Fruit fly (Drosophila melanogaster) whole organism, wandering third instar larva: ENCODE measurements around the gene CG15547.

ENCODE experiments used
- CrebA ChIP-seq: fragments of 200-800 bp; sonication (Bioruptor generic); optimal IDR thresholded peaks from 2 replicates; lab custom pipeline; 2016; ENCODE audit warnings: missing biosample characterization, mild to moderate bottlenecking, missing genetic modification characterization, borderline replicate concordance
- HLH106 ChIP-seq: fragments of 200-800 bp; optimal IDR thresholded peaks from 3 replicates; lab custom pipeline; 2019; ENCODE audit warnings: missing biosample characterization, mild to moderate bottlenecking, missing genetic modification characterization, moderate library complexity
- Hr78 ChIP-seq: fragments of >200 bp; optimal IDR thresholded peaks from 2 replicates; lab custom pipeline; 2017; ENCODE audit warnings: missing biosample characterization, missing genetic modification characterization
- Mio ChIP-seq: sonication (Bioruptor generic); optimal IDR thresholded peaks from 2 replicates; lab custom pipeline; 2016; ENCODE audit warnings: missing biosample characterization, missing genetic modification characterization
- OdsH ChIP-seq: fragments of 200-800 bp; sonication (Bioruptor generic); optimal IDR thresholded peaks from 2 replicates; lab custom pipeline; 2016; ENCODE audit warnings: missing biosample characterization, mild to moderate bottlenecking, missing genetic modification characterization
- brk ChIP-seq: fragments of 200-800 bp; sonication (Bioruptor generic); optimal IDR thresholded peaks from 2 replicates; lab custom pipeline; 2016; ENCODE audit warnings: missing biosample characterization, mild to moderate bottlenecking, missing genetic modification characterization
- dmrt93B ChIP-seq: fragments of 200-800 bp; sonication (Bioruptor generic); optimal IDR thresholded peaks from 2 replicates; lab custom pipeline; 2018; ENCODE audit warnings: missing biosample characterization, mild to moderate bottlenecking, missing genetic modification characterization
- pan ChIP-seq: fragments of >200 bp; optimal IDR thresholded peaks from 2 replicates; lab custom pipeline; 2017
- psq ChIP-seq: fragments of 200-800 bp; sonication (Bioruptor generic); optimal IDR thresholded peaks from 3 replicates; lab custom pipeline; 2017; ENCODE audit warnings: missing biosample characterization, mild to moderate bottlenecking, missing genetic modification characterization, moderate library complexity

DNA sequence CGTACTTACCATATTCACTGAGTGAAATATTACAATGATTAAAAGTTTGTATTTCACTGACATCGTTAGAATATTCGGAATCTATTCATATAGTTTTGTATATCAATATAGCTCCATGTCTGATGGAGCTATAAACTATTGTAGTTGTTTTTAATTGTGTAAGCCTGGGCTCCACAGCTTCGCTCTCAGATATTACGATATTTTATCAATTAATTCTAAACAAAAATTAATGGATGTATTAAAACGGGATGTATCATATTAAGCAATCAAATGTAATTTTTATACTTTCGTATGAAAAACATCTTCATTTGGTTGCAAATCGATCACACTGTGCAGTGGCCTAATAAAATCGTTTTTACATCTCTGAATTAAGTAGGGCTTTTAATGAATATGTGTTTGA is 18.8 kb upstream of the CG15547 start, which contains the start of gene CG33483:
- TF ChIP-seq OdsH (GFP tag; lab: Kevin White, UChicago) (no peak), HLH106 (tag; lab: Kevin White, UChicago) (no peak), psq (no peak), Hr78 (GFP tag; lab: Kevin White, UChicago) (no peak), brk (GFP tag; lab: Kevin White, UChicago) (no peak), pan (lab: Kevin White, UChicago) (no peak), dmrt93B (GFP tag; lab: Kevin White, UChicago) (no peak), CrebA (GFP tag; lab: Kevin White, UChicago) (no peak), Mio (GFP tag; lab: Kevin White, UChicago) (no peak)
